Worm (Caenorhabditis elegans): ENCODE data around the gene T25D1.3.

Gene T25D1.3

ce11 chrX:16548290-16548689, 42.8 kb downstream of the T25D1.3 start:
- no peak for TF ChIP-seq skn-1 (tag; optimal IDR thresholded peaks at IDR 0.05)
- TF ChIP-seq elt-3 (tag; optimal IDR thresholded peaks at IDR 0.05) = no peak
- TF ChIP-seq ztf-11 (tag; optimal IDR thresholded peaks at IDR 0.05) = no peak
- TF ChIP-seq nhr-67 (tag; optimal IDR thresholded peaks at IDR 0.05) = no peak
- TF ChIP-seq hmg-11 (tag; optimal IDR thresholded peaks at IDR 0.05) = no peak
- no peak for TF ChIP-seq nhr-76 (tag; optimal IDR thresholded peaks at IDR 0.05)
- no peak for TF ChIP-seq nfya-1 (tag; optimal IDR thresholded peaks at IDR 0.05; ENCODE audit: insufficient read depth)
- no peak for TF ChIP-seq nhr-23 (tag; optimal IDR thresholded peaks at IDR 0.05)
- TF ChIP-seq mdl-1 (tag; optimal IDR thresholded peaks at IDR 0.05) = no peak
- TF ChIP-seq daf-12 (tag; optimal IDR thresholded peaks at IDR 0.05) = no peak
- no peak for TF ChIP-seq ceh-82 (tag; optimal IDR thresholded peaks at IDR 0.05)
- TF ChIP-seq ama-1 (optimal IDR thresholded peaks at IDR 0.05) = no peak
- no peak for TF ChIP-seq mml-1 (tag; optimal IDR thresholded peaks at IDR 0.05)
- no peak for TF ChIP-seq ceh-28 (tag; optimal IDR thresholded peaks at IDR 0.05)

- no peak for TF ChIP-seq skn-1 (tag; optimal IDR thresholded peaks at IDR 0.05)
- no peak for TF ChIP-seq nhr-76 (tag; optimal IDR thresholded peaks at IDR 0.05)
- TF ChIP-seq mdl-1 (tag; optimal IDR thresholded peaks at IDR 0.05) = no peak
- TF ChIP-seq jun-1 (tag; optimal IDR thresholded peaks at IDR 0.05) = peak; percentile 54
- TF ChIP-seq pqm-1 (tag; optimal IDR thresholded peaks at IDR 0.05) = peak; percentile 52
- peak; percentile 83 for TF ChIP-seq elt-2 (tag; optimal IDR thresholded peaks at IDR 0.05)
- TF ChIP-seq hmg-11 (tag; optimal IDR thresholded peaks at IDR 0.05) = no peak
These were observed 45.1 kb downstream of the T25D1.3 start for ce11 chrX:16550551-16550950.

- TF ChIP-seq nhr-25 (tag; optimal IDR thresholded peaks at IDR 0.05) (no peak), elt-3 (tag; optimal IDR thresholded peaks at IDR 0.05) (no peak), daf-12 (tag; optimal IDR thresholded peaks at IDR 0.05) (no peak), ceh-9 (tag; optimal IDR thresholded peaks at IDR 0.05) (no peak), nhr-77 (tag; optimal IDR thresholded peaks at IDR 0.05) (no peak), lsy-12 (tag; optimal IDR thresholded peaks at IDR 0.05) (peak; percentile 25), nhr-76 (tag; optimal IDR thresholded peaks at IDR 0.05) (no peak), hmg-11 (tag; optimal IDR thresholded peaks at IDR 0.05) (no peak), ztf-11 (tag; optimal IDR thresholded peaks at IDR 0.05) (no peak), mml-1 (tag; optimal IDR thresholded peaks at IDR 0.05) (no peak), lin-39 (tag; optimal IDR thresholded peaks at IDR 0.05) (no peak), snpc-4 (tag; optimal IDR thresholded peaks at IDR 0.05) (no peak), R02D3.7 (tag; optimal IDR thresholded peaks at IDR 0.05) (no peak), ama-1 (optimal IDR thresholded peaks at IDR 0.05) (no peak), nhr-12 (tag; optimal IDR thresholded peaks at IDR 0.05) (no peak), nhr-43 (tag; optimal IDR thresholded peaks at IDR 0.05; ENCODE audit: poor library complexity, severe bottlenecking) (peak; percentile 10), elt-2 (tag; optimal IDR thresholded peaks at IDR 0.05) (peak; percentile 38), zag-1 (tag; optimal IDR thresholded peaks at IDR 0.05) (no peak)
These were observed 45.9 kb downstream of the T25D1.3 start for ce11 chrX:16551318-16551717.

- TF ChIP-seq pha-4 (tag; optimal IDR thresholded peaks at IDR 0.05) (peak; percentile 83), snpc-4 (tag; optimal IDR thresholded peaks at IDR 0.05) (no peak), aly-2 (tag; optimal IDR thresholded peaks at IDR 0.05) (no peak), ama-1 (optimal IDR thresholded peaks at IDR 0.05) (no peak), fos-1 (tag; optimal IDR thresholded peaks at IDR 0.05) (no peak), elt-2 (tag; optimal IDR thresholded peaks at IDR 0.05) (peak; percentile 72), egl-27 (tag; optimal IDR thresholded peaks at IDR 0.05) (no peak), nfya-1 (tag; optimal IDR thresholded peaks at IDR 0.05; ENCODE audit: insufficient read depth) (peak; percentile 29), pqm-1 (tag; optimal IDR thresholded peaks at IDR 0.05) (peak; percentile 58), lin-39 (tag; optimal IDR thresholded peaks at IDR 0.05) (no peak), egl-5 (tag; optimal IDR thresholded peaks at IDR 0.05) (no peak)
These were observed 48.5 kb downstream of the T25D1.3 start, which contains the start of gene K08B5.2 for ce11 chrX:16553845-16554426. Gene K08B5.2, minus strand, starts transcription at chrX:16553887.

ce11 chrX:16555726-16556125, 50.3 kb downstream of the T25D1.3 start:
- TF ChIP-seq ceh-9 (tag; optimal IDR thresholded peaks at IDR 0.05) (no peak), elt-1 (tag; optimal IDR thresholded peaks at IDR 0.05) (peak; percentile 96), nhr-25 (tag; optimal IDR thresholded peaks at IDR 0.05) (peak; percentile 94)
